Fruit fly (Drosophila melanogaster) whole organism, embryonic: ENCODE results near the gene ssp3.

Experiments used
- Asciz ChIP-seq: fragments of 200-800 bp; sonication (Bioruptor generic); optimal IDR thresholded peaks from 2 replicates; lab custom pipeline; 2017; ENCODE audit warnings: missing biosample characterization, mild to moderate bottlenecking, missing genetic modification characterization, missing genetic modification reagents
- B-H2 ChIP-seq: fragments of 200-800 bp; sonication (Bioruptor generic); optimal IDR thresholded peaks from 2 replicates; lab custom pipeline; 2018; ENCODE audit warnings: missing biosample characterization, mild to moderate bottlenecking, missing genetic modification characterization
- CG10209 ChIP-seq: fragments of 200-800 bp; sonication (Bioruptor generic); optimal IDR thresholded peaks from 3 replicates; lab custom pipeline; 2017; ENCODE audit warnings: missing biosample characterization, mild to moderate bottlenecking, missing genetic modification characterization, missing genetic modification reagents
- CG11456 ChIP-seq: fragments of 200-800 bp; sonication (Bioruptor generic); IDR thresholded peaks from 3 replicates; pipeline ENCODE4 v1.3.6; 2022; ENCODE audit warnings: missing biosample characterization, missing genetic modification characterization
- CG12769 ChIP-seq: fragments of 200-800 bp; sonication (Bioruptor generic); optimal IDR thresholded peaks from 2 replicates; lab custom pipeline; 2019; ENCODE audit warnings: missing biosample characterization, mild to moderate bottlenecking, missing genetic modification characterization, moderate library complexity
- CG13123 ChIP-seq: fragments of 200-800 bp; sonication (Bioruptor generic); optimal IDR thresholded peaks from 2 replicates; lab custom pipeline; 2016; ENCODE audit warnings: missing biosample characterization, missing genetic modification characterization
- CG13894 ChIP-seq: fragments of 200-800 bp; sonication (Bioruptor generic); optimal IDR thresholded peaks from 3 replicates; lab custom pipeline; 2018; ENCODE audit warnings: missing biosample characterization, mild to moderate bottlenecking, missing genetic modification characterization, moderate library complexity
- CG14667 ChIP-seq: fragments of 200-800 bp; sonication (Bioruptor generic); IDR thresholded peaks from 2 replicates; pipeline ENCODE4 v1.3.6; 2022; ENCODE audit warnings: missing biosample characterization, missing genetic modification characterization
- CG14710 ChIP-seq: fragments of 200-800 bp; sonication (Bioruptor generic); optimal IDR thresholded peaks from 3 replicates; lab custom pipeline; 2019; ENCODE audit warnings: missing biosample characterization, mild to moderate bottlenecking, missing genetic modification characterization, moderate library complexity
- CG15269 ChIP-seq: fragments of 200-800 bp; sonication (Bioruptor generic); optimal IDR thresholded peaks from 2 replicates; lab custom pipeline; 2018; ENCODE audit warnings: missing biosample characterization, mild to moderate bottlenecking, missing genetic modification characterization, moderate library complexity
- CG1529 ChIP-seq: fragments of 200-800 bp; sonication (Bioruptor generic); optimal IDR thresholded peaks from 3 replicates; lab custom pipeline; 2018; ENCODE audit warnings: missing biosample characterization, missing genetic modification characterization
- CG15601 ChIP-seq: fragments of 200-800 bp; sonication (Bioruptor generic); optimal IDR thresholded peaks from 3 replicates; lab custom pipeline; 2019; ENCODE audit warnings: missing biosample characterization, mild to moderate bottlenecking, missing genetic modification characterization, moderate library complexity
- CG1602 ChIP-seq: fragments of 200-800 bp; sonication (Bioruptor generic); optimal IDR thresholded peaks from 3 replicates; lab custom pipeline; 2016; ENCODE audit warnings: missing biosample characterization, missing genetic modification characterization
- CG2120 ChIP-seq: fragments of 200-800 bp; sonication (Bioruptor generic); optimal IDR thresholded peaks from 3 replicates; lab custom pipeline; 2016; ENCODE audit warnings: missing biosample characterization, missing genetic modification characterization
- CG2712 ChIP-seq: fragments of 200-800 bp; optimal IDR thresholded peaks from 3 replicates; lab custom pipeline; 2019; ENCODE audit warnings: missing biosample characterization, mild to moderate bottlenecking, missing genetic modification characterization, moderate library complexity
- CG32767 ChIP-seq: fragments of 200-800 bp; sonication (Bioruptor generic); IDR thresholded peaks from 2 replicates; pipeline ENCODE4 v1.3.6; 2022; ENCODE audit warnings: missing biosample characterization, missing genetic modification characterization
- CG6654 ChIP-seq: fragments of 200-800 bp; sonication (Bioruptor generic); optimal IDR thresholded peaks from 2 replicates; lab custom pipeline; 2017; ENCODE audit warnings: missing biosample characterization, mild to moderate bottlenecking, missing genetic modification characterization
- CG7928 ChIP-seq: fragments of 200-800 bp; sonication (Bioruptor generic); optimal IDR thresholded peaks from 2 replicates; lab custom pipeline; 2017; ENCODE audit warnings: missing biosample characterization, mild to moderate bottlenecking, missing genetic modification characterization
- CG7963 ChIP-seq: fragments of 200-800 bp; sonication (Bioruptor generic); IDR thresholded peaks from 3 replicates; pipeline ENCODE4 v1.3.6; 2022; ENCODE audit warnings: missing biosample characterization, missing genetic modification characterization; ENCODE audit not compliant: partially characterized antibody
- CG8944 ChIP-seq: fragments of 200-800 bp; sonication (Bioruptor generic); optimal IDR thresholded peaks from 3 replicates; lab custom pipeline; 2016; ENCODE audit warnings: missing biosample characterization, missing genetic modification characterization
- Chrac-16 ChIP-seq: fragments of 200-800 bp; sonication (Bioruptor generic); optimal IDR thresholded peaks from 3 replicates; lab custom pipeline; 2016; ENCODE audit warnings: missing biosample characterization, missing genetic modification characterization
- E2f1 ChIP-seq: fragments of 200-800 bp; sonication (Bioruptor generic); IDR thresholded peaks from 2 replicates; pipeline ENCODE4 v1.3.6; 2022; ENCODE audit warnings: missing biosample characterization, missing genetic modification characterization
- E2f2 ChIP-seq: fragments of 200-800 bp; sonication (Bioruptor generic); IDR thresholded peaks from 2 replicates; pipeline ENCODE4 v1.3.6; 2022; ENCODE audit warnings: missing biosample characterization, missing genetic modification characterization
- Hey ChIP-seq: fragments of 200-800 bp; sonication (Bioruptor generic); optimal IDR thresholded peaks from 3 replicates; lab custom pipeline; 2018; ENCODE audit warnings: missing biosample characterization, mild to moderate bottlenecking, missing genetic modification characterization
- HmgZ ChIP-seq: fragments of 200-800 bp; sonication (Bioruptor generic); optimal IDR thresholded peaks from 2 replicates; lab custom pipeline; 2018; ENCODE audit warnings: missing biosample characterization, mild to moderate bottlenecking, missing genetic modification characterization
- Hr51 ChIP-seq, 2 experiments: fragments of 200-800 bp; sonication (Bioruptor generic); optimal IDR thresholded peaks; 2 replicates in 1 of 2; 3 replicates in 1 of 2; lab custom pipeline; 2016 to 2018; ENCODE audit warnings: missing biosample characterization in 2 of 2, missing genetic modification characterization in 2 of 2, mild to moderate bottlenecking in 1 of 2, moderate library complexity in 1 of 2
- MTF-1 ChIP-seq: fragments of 200-800 bp; sonication (Bioruptor generic); optimal IDR thresholded peaks from 2 replicates; lab custom pipeline; 2018; ENCODE audit warnings: missing biosample characterization, mild to moderate bottlenecking, missing genetic modification characterization, borderline replicate concordance
- NC2α ChIP-seq: fragments of 200-800 bp; sonication (Bioruptor generic); optimal IDR thresholded peaks from 2 replicates; lab custom pipeline; 2016; ENCODE audit warnings: missing biosample characterization, missing genetic modification characterization
- Ptx1 ChIP-seq: fragments of 200-800 bp; sonication (Bioruptor generic); IDR thresholded peaks from 2 replicates; pipeline ENCODE4 v1.3.6; 2022; ENCODE audit warnings: missing biosample characterization, missing genetic modification characterization
- Rfx ChIP-seq: fragments of 200-800 bp; sonication (Bioruptor generic); IDR thresholded peaks from 2 replicates; pipeline ENCODE4 v1.3.6; 2022; ENCODE audit warnings: missing biosample characterization, missing genetic modification characterization
- Six4 ChIP-seq: fragments of 200-800 bp; sonication (Bioruptor generic); optimal IDR thresholded peaks from 2 replicates; lab custom pipeline; 2016; ENCODE audit warnings: missing biosample characterization, missing genetic modification characterization
- bigmax ChIP-seq: fragments of 200-800 bp; sonication (Bioruptor generic); optimal IDR thresholded peaks from 2 replicates; lab custom pipeline; 2018; ENCODE audit warnings: missing biosample characterization, mild to moderate bottlenecking, missing genetic modification characterization
- bsh ChIP-seq, 2 experiments: fragments of 200-800 bp; sonication (Bioruptor generic); optimal IDR thresholded peaks; 2 replicates each; lab custom pipeline; 2017 to 2018; ENCODE audit warnings: mild to moderate bottlenecking in 2 of 2, missing biosample characterization in 2 of 2, missing genetic modification characterization in 2 of 2, moderate library complexity in 1 of 2
- dm ChIP-seq: fragments of 200-800 bp; sonication (Bioruptor generic); optimal IDR thresholded peaks from 3 replicates; lab custom pipeline; 2016; ENCODE audit warnings: missing biosample characterization, missing genetic modification characterization
- dpn ChIP-seq, 2 experiments: fragments of 200-800 bp; sonication (Bioruptor generic); optimal IDR thresholded peaks; 3 replicates each; lab custom pipeline; 2016; ENCODE audit warnings: missing biosample characterization in 2 of 2, missing genetic modification characterization in 2 of 2
- ems ChIP-seq: fragments of 200-800 bp; sonication (Bioruptor generic); optimal IDR thresholded peaks from 3 replicates; lab custom pipeline; 2016; ENCODE audit warnings: missing biosample characterization, missing genetic modification characterization
- ftz-f1 ChIP-seq: fragments of 200-800 bp; sonication (Bioruptor generic); optimal IDR thresholded peaks from 2 replicates; lab custom pipeline; 2016; ENCODE audit warnings: missing biosample characterization, missing genetic modification characterization
- gce ChIP-seq: fragments of 200-800 bp; sonication (Bioruptor generic); IDR thresholded peaks from 3 replicates; pipeline ENCODE4 v1.3.6; 2022; ENCODE audit warnings: missing biosample characterization, missing genetic modification characterization
- gsb ChIP-seq: fragments of 200-800 bp; sonication (Bioruptor generic); IDR thresholded peaks from 2 replicates; pipeline ENCODE4 v1.3.6; 2022; ENCODE audit warnings: missing biosample characterization, missing genetic modification characterization
- gt ChIP-seq: fragments of 200-800 bp; sonication (Bioruptor generic); IDR thresholded peaks from 2 replicates; pipeline ENCODE4 v1.3.6; 2022; ENCODE audit warnings: missing biosample characterization, missing genetic modification characterization
- jigr1 ChIP-seq: fragments of 200-800 bp; sonication (Bioruptor generic); IDR thresholded peaks from 3 replicates; pipeline ENCODE4 v1.3.6; 2022; ENCODE audit warnings: missing biosample characterization, missing genetic modification characterization
- ken ChIP-seq: fragments of 200-800 bp; sonication (Bioruptor generic); IDR thresholded peaks from 3 replicates; pipeline ENCODE4 v1.3.6; 2022; ENCODE audit warnings: missing biosample characterization, missing genetic modification characterization
- lab ChIP-seq: fragments of 200-800 bp; sonication (Bioruptor generic); optimal IDR thresholded peaks from 3 replicates; lab custom pipeline; 2017; ENCODE audit warnings: missing biosample characterization, missing genetic modification characterization, mild to moderate bottlenecking, moderate library complexity, missing genetic modification reagents
- lilli ChIP-seq: fragments of 200-800 bp; sonication (Bioruptor generic); optimal IDR thresholded peaks from 3 replicates; lab custom pipeline; 2016; ENCODE audit warnings: missing biosample characterization, missing genetic modification characterization
- pan ChIP-seq, 4 experiments: fragments of >200 bp in 3 of 4; fragments of 200-800 bp in 1 of 4; sonication (Bioruptor generic) in 1 of 4; optimal IDR thresholded peaks in 3 of 4; IDR thresholded peaks in 1 of 4; 2 replicates each; pipeline versions ENCODE4 v1.3.6 to Lab custom; 2017 to 2022; ENCODE audit warnings: missing biosample characterization in 2 of 4, missing genetic modification characterization in 2 of 4, mixed read lengths in 1 of 4
- ro ChIP-seq: fragments of 200-800 bp; sonication (Bioruptor generic); IDR thresholded peaks from 2 replicates; pipeline ENCODE4 v1.3.6; 2022; ENCODE audit warnings: missing biosample characterization, missing genetic modification characterization
- sd ChIP-seq: fragments of 200-800 bp; sonication (Bioruptor generic); optimal IDR thresholded peaks from 3 replicates; lab custom pipeline; 2018; ENCODE audit warnings: missing biosample characterization, mild to moderate bottlenecking, missing genetic modification characterization, moderate library complexity
- seq ChIP-seq: fragments of 200-800 bp; sonication (Bioruptor generic); IDR thresholded peaks from 2 replicates; pipeline ENCODE4 v1.3.6; 2022; ENCODE audit warnings: missing biosample characterization, missing genetic modification characterization
- sr ChIP-seq: fragments of 200-800 bp; sonication (Bioruptor generic); IDR thresholded peaks from 3 replicates; pipeline ENCODE4 v1.3.6; 2022; ENCODE audit warnings: missing biosample characterization, missing genetic modification characterization
- stwl ChIP-seq: fragments of 200-800 bp; sonication (Bioruptor generic); optimal IDR thresholded peaks from 3 replicates; lab custom pipeline; 2018; ENCODE audit warnings: missing biosample characterization, mild to moderate bottlenecking, missing genetic modification characterization, moderate library complexity
- tio ChIP-seq: fragments of 200-800 bp; sonication (Bioruptor generic); optimal IDR thresholded peaks from 2 replicates; lab custom pipeline; 2017; ENCODE audit warnings: missing biosample characterization, missing genetic modification characterization, inconsistent platforms

ssp3 gene

dm6 chr2L:18921246-18921645, 22.5 kb downstream of the ssp3 start (continued):
- TF ChIP-seq sd (no peak), gsb (GFP tag; lab: Robert Waterston, UW) (no peak), sr (no peak), CG7963 (GFP tag; lab: Robert Waterston, UW) (no peak), ken (GFP tag; lab: Robert Waterston, UW) (no peak), gt (GFP tag; lab: Robert Waterston, UW) (no peak), Hr51 (GFP tag; optimal IDR thresholded peaks at IDR 0.05; lab: Kevin White, UChicago) (peak; percentile 4 to 34), stwl (no peak), HmgZ (tag; lab: Kevin White, UChicago) (no peak), ro (GFP tag; lab: Robert Waterston, UW) (no peak), Six4 (GFP tag; lab: Kevin White, UChicago) (peak; percentile 43), B-H2 (no peak), pan (optimal IDR thresholded peaks at IDR 0.05; lab: Kevin White, UChicago) (no peak), pan (GFP tag; optimal IDR thresholded peaks at IDR 0.05 in 1 of 2, IDR thresholded peaks at IDR 0.05 in 1 of 2) (no peak), E2f1 (no peak), CG1529 (peak; percentile 4), gce (GFP tag; lab: Robert Waterston, UW) (0 out of 3 replicates have a peak, but pooled peaks have one; percentile 15), ftz-f1 (GFP tag; lab: Kevin White, UChicago) (no peak), dm (GFP tag; lab: Kevin White, UChicago) (no peak), dpn (GFP tag; optimal IDR thresholded peaks at IDR 0.05; lab: Kevin White, UChicago) (peak in 1 of 2 experiments; percentile 29), bsh (GFP tag; optimal IDR thresholded peaks at IDR 0.05; lab: Kevin White, UChicago) (peak in 1 of 2 experiments; percentile 75), bigmax (GFP tag; lab: Kevin White, UChicago) (no peak), CG14667 (GFP tag; lab: Robert Waterston, UW) (no peak), CG6654 (GFP tag; lab: Kevin White, UChicago) (no peak), jigr1 (GFP tag; lab: Robert Waterston, UW) (no peak), Ptx1 (no peak; the same call in 1 of the 2 replicates), E2f2 (GFP tag; lab: Robert Waterston, UW) (no peak), CG1602 (GFP tag; lab: Kevin White, UChicago) (peak; percentile 32), tio (GFP tag; lab: Kevin White, UChicago) (peak; percentile 51), CG14710 (tag; lab: Kevin White, UChicago) (peak; percentile 79), Rfx (no peak), Asciz (peak; percentile 36), NC2α (GFP tag; lab: Kevin White, UChicago) (peak; percentile 11), CG12769 (tag; lab: Kevin White, UChicago) (no peak), CG13894 (no peak), CG8944 (GFP tag; lab: Kevin White, UChicago) (peak; percentile 15), seq (GFP tag; lab: Robert Waterston, UW) (no peak), ems (GFP tag; lab: Kevin White, UChicago) (no peak), CG11456 (0 out of 3 replicates have a peak, but pooled peaks have one; percentile 7), CG10209 (GFP tag; lab: Kevin White, UChicago) (peak; percentile 53), CG2712 (tag; lab: Kevin White, UChicago) (peak; percentile 83), CG32767 (no peak), Hey (no peak), CG2120 (GFP tag; lab: Kevin White, UChicago) (no peak), CG15269 (tag; lab: Kevin White, UChicago) (peak; percentile 34), CG15601 (peak; percentile 62), CG7928 (GFP tag; lab: Kevin White, UChicago) (no peak), CG13123 (GFP tag; lab: Kevin White, UChicago) (no peak), Chrac-16 (GFP tag; lab: Kevin White, UChicago) (peak; percentile 49), lilli (GFP tag; lab: Kevin White, UChicago) (peak; percentile 38), MTF-1 (GFP tag; lab: Kevin White, UChicago) (no peak), lab (no peak)
